Worm (Caenorhabditis elegans): Measurements from ENCODE around the gene cyp-37A1.
A peak's percentile ranks its signal among the peaks of the same experiment; 100 is the strongest.

Gene cyp-37A1

ce11 chrII:13997989-13998388, 18.8 kb downstream of the cyp-37A1 start:
- TF ChIP-seq elt-2 (tag; optimal IDR thresholded peaks at IDR 0.05), result peak; percentile 13
- TF ChIP-seq ceh-31 (tag; optimal IDR thresholded peaks at IDR 0.05), result no peak

- TF ChIP-seq C38D4.7 (GFP tag; optimal IDR thresholded peaks at IDR 0.05) (no peak), T23F11.4 (GFP tag; optimal IDR thresholded peaks at IDR 0.05) (no peak), hlh-8 (tag; optimal IDR thresholded peaks at IDR 0.05) (no peak), pax-1 (tag; optimal IDR thresholded peaks at IDR 0.05) (no peak), C08G9.2 (tag; optimal IDR thresholded peaks at IDR 0.05) (no peak), ceh-24 (tag; optimal IDR thresholded peaks at IDR 0.05) (no peak), pha-2 (tag; optimal IDR thresholded peaks at IDR 0.05) (no peak), unc-86 (tag; optimal IDR thresholded peaks at IDR 0.05) (no peak), ama-1 (optimal IDR thresholded peaks at IDR 0.05) (no peak), syd-9 (tag; optimal IDR thresholded peaks at IDR 0.05) (no peak), pqm-1 (tag; optimal IDR thresholded peaks at IDR 0.05) (no peak), ztf-16 (tag; optimal IDR thresholded peaks at IDR 0.05) (no peak), che-1 (tag; optimal IDR thresholded peaks at IDR 0.05) (no peak), npax-4 (tag; optimal IDR thresholded peaks at IDR 0.05) (no peak), pha-4 (tag; optimal IDR thresholded peaks at IDR 0.05) (no peak), sdc-2 (tag; optimal IDR thresholded peaks at IDR 0.05) (no peak), ceh-14 (tag; optimal IDR thresholded peaks at IDR 0.05) (no peak)
Measured at ce11 chrII:13997477-13997876, 19.3 kb downstream of the cyp-37A1 start, which contains the start of gene F01D5.1. F01D5.1 (minus strand) TSS chrII:13997581.

- TF ChIP-seq ceh-45 (GFP tag; IDR thresholded peaks at IDR 0.05), result no peak
- no peak for TF ChIP-seq ceh-48 (tag; optimal IDR thresholded peaks at IDR 0.05)
- no peak for TF ChIP-seq zip-5 (tag; optimal IDR thresholded peaks at IDR 0.05)
- no peak for TF ChIP-seq nhr-11 (tag; optimal IDR thresholded peaks at IDR 0.05)
- TF ChIP-seq tbx-7 (tag; optimal IDR thresholded peaks at IDR 0.05), result no peak
- no peak for TF ChIP-seq dve-1 (tag; optimal IDR thresholded peaks at IDR 0.05)
- TF ChIP-seq ceh-9 (tag; optimal IDR thresholded peaks at IDR 0.05), result no peak
- TF ChIP-seq hlh-6 (tag; optimal IDR thresholded peaks at IDR 0.05), result no peak
- TF ChIP-seq ama-1 (optimal IDR thresholded peaks at IDR 0.05), result no peak
- no peak for TF ChIP-seq nhr-232 (tag; optimal IDR thresholded peaks at IDR 0.05)
- no peak for TF ChIP-seq F13H6.1 (tag; optimal IDR thresholded peaks at IDR 0.05)
- TF ChIP-seq ceh-34 (tag; optimal IDR thresholded peaks at IDR 0.05), result no peak
- TF ChIP-seq gmeb-2 (tag; optimal IDR thresholded peaks at IDR 0.05), result no peak
- TF ChIP-seq C38D4.7 (GFP tag; optimal IDR thresholded peaks at IDR 0.05), result no peak
- no peak for TF ChIP-seq ceh-14 (tag; optimal IDR thresholded peaks at IDR 0.05)
Measured at ce11 chrII:13994934-13995333, 21.8 kb downstream of the cyp-37A1 start, which contains the start of gene Y39G8B.7. Y39G8B.7 (minus strand) TSS chrII:13995034.

ce11 chrII:13991741-13992140, 25.0 kb downstream of the cyp-37A1 start, which contains the start of gene Y39G8B.5:
Y39G8B.5 (minus strand) TSS chrII:13991841.
- TF ChIP-seq mec-3 (tag; optimal IDR thresholded peaks at IDR 0.05; ENCODE audit: borderline replicate concordance) (no peak), hlh-15 (tag; optimal IDR thresholded peaks at IDR 0.05) (no peak), dve-1 (tag; optimal IDR thresholded peaks at IDR 0.05) (no peak), ceh-30 (tag; optimal IDR thresholded peaks at IDR 0.05) (no peak), K09A11.1 (tag; optimal IDR thresholded peaks at IDR 0.05; ENCODE audit: insufficient read depth) (no peak), pros-1 (tag; optimal IDR thresholded peaks at IDR 0.05) (no peak), che-1 (tag; optimal IDR thresholded peaks at IDR 0.05) (no peak), tbx-7 (tag; optimal IDR thresholded peaks at IDR 0.05) (no peak), T23F11.4 (GFP tag; optimal IDR thresholded peaks at IDR 0.05) (no peak), nhr-11 (tag; optimal IDR thresholded peaks at IDR 0.05) (no peak), C08G9.2 (tag; optimal IDR thresholded peaks at IDR 0.05) (no peak), pha-4 (tag; optimal IDR thresholded peaks at IDR 0.05) (no peak), ceh-2 (tag; optimal IDR thresholded peaks at IDR 0.05) (no peak), tbx-2 (tag; optimal IDR thresholded peaks at IDR 0.05) (no peak), C38D4.7 (GFP tag; optimal IDR thresholded peaks at IDR 0.05) (no peak), lim-6 (tag; optimal IDR thresholded peaks at IDR 0.05) (no peak)

All from whole organism, late embryonic.